Worm (Caenorhabditis elegans) whole organism, young adult: ENCODE data around the gene nhr-246.

Source experiments
- B0336.3 ChIP-seq: fragments of 200-800 bp; sonication (Bioruptor generic); IDR thresholded peaks from 2 replicates; pipeline ENCODE4 v1.3.6; 2022; ENCODE audit warnings: missing genetic modification characterization, missing compliant biosample characterization
- F23B12.7 ChIP-seq: sonication (generic microtip); optimal IDR thresholded peaks from 2 replicates; lab custom pipeline; 2017; ENCODE audit warnings: missing genetic modification characterization, mild to moderate bottlenecking, missing compliant biosample characterization, antibody characterized with exemption, moderate library complexity; ENCODE audit not compliant: insufficient read depth
- K11D2.4 ChIP-seq: fragments of 200-800 bp; sonication (Bioruptor generic); IDR thresholded peaks from 2 replicates; pipeline ENCODE4 v1.3.6; 2022; ENCODE audit warnings: missing genetic modification reagents, missing genetic modification characterization, missing compliant biosample characterization
- T07F8.4 ChIP-seq: sonication (generic microtip); optimal IDR thresholded peaks from 2 replicates; lab custom pipeline; 2016; ENCODE audit warnings: mild to moderate bottlenecking, missing genetic modification characterization, moderate library complexity, missing compliant biosample characterization
- T26A5.8 ChIP-seq: sonication (generic microtip); optimal IDR thresholded peaks from 2 replicates; lab custom pipeline; 2016; ENCODE audit warnings: missing genetic modification characterization, missing compliant biosample characterization
- Y67H2A.10 ChIP-seq: fragments of 200-800 bp; sonication (Bioruptor generic); conservative IDR thresholded peaks from 2 replicates; pipeline ENCODE4 v1.3.6; 2022; ENCODE audit warnings: missing genetic modification reagents, missing genetic modification characterization, missing compliant biosample characterization
- Y95B8A.8 ChIP-seq: fragments of 200-800 bp; sonication (Bioruptor generic); IDR thresholded peaks from 2 replicates; pipeline ENCODE4 v1.3.6; 2022; ENCODE audit warnings: missing genetic modification reagents, missing genetic modification characterization, missing compliant biosample characterization
- atf-7 ChIP-seq: sonication (generic microtip); optimal IDR thresholded peaks from 2 replicates; lab custom pipeline; 2017; ENCODE audit warnings: mild to moderate bottlenecking, missing genetic modification characterization, missing compliant biosample characterization
- athp-1 ChIP-seq: sonication (generic microtip); optimal IDR thresholded peaks from 2 replicates; lab custom pipeline; 2017; ENCODE audit warnings: mild to moderate bottlenecking, missing genetic modification characterization, missing compliant biosample characterization
- attf-6 ChIP-seq: fragments of 200-800 bp; sonication (Bioruptor generic); IDR thresholded peaks from 2 replicates; pipeline ENCODE4 v1.3.6; 2022; ENCODE audit warnings: missing genetic modification reagents, missing genetic modification characterization, missing compliant biosample characterization
- bed-2 ChIP-seq: fragments of 200-800 bp; sonication (Bioruptor generic); IDR thresholded peaks from 2 replicates; pipeline ENCODE4 v1.3.6; 2022; ENCODE audit warnings: missing genetic modification reagents, missing genetic modification characterization, missing compliant biosample characterization
- ccch-3 ChIP-seq: fragments of 200-800 bp; sonication (Bioruptor generic); optimal IDR thresholded peaks from 2 replicates; lab custom pipeline; 2018; ENCODE audit warnings: mild to moderate bottlenecking, missing genetic modification characterization, missing compliant biosample characterization
- cebp-2 ChIP-seq: fragments of 200-800 bp; sonication (Bioruptor generic); IDR thresholded peaks from 2 replicates; pipeline ENCODE4 v1.3.6; 2022; ENCODE audit warnings: missing genetic modification characterization, missing compliant biosample characterization
- ceh-100 ChIP-seq: fragments of 200-800 bp; sonication (Bioruptor generic); IDR thresholded peaks from 2 replicates; pipeline ENCODE4 v1.3.6; 2022; ENCODE audit warnings: missing genetic modification reagents, missing genetic modification characterization, missing compliant biosample characterization
- dox-1 ChIP-seq: fragments of 200-800 bp; sonication (Bioruptor generic); IDR thresholded peaks from 2 replicates; pipeline ENCODE4 v1.3.6; 2022; ENCODE audit warnings: missing genetic modification reagents, missing genetic modification characterization, missing compliant biosample characterization
- dpff-1 ChIP-seq: sonication (generic microtip); optimal IDR thresholded peaks from 2 replicates; lab custom pipeline; 2017; ENCODE audit warnings: mild to moderate bottlenecking, missing genetic modification characterization, missing compliant biosample characterization
- hlh-12 ChIP-seq: sonication (generic microtip); optimal IDR thresholded peaks from 2 replicates; lab custom pipeline; 2016; ENCODE audit warnings: missing genetic modification characterization, missing compliant biosample characterization
- hmg-20 ChIP-seq: fragments of 200-800 bp; sonication (Bioruptor generic); IDR thresholded peaks from 2 replicates; pipeline ENCODE4 v1.3.6; 2022; ENCODE audit warnings: missing genetic modification reagents, missing genetic modification characterization, missing compliant biosample characterization
- let-607 ChIP-seq, 2 experiments: fragments of 200-800 bp in 1 of 2; sonication (Bioruptor generic) in 1 of 2; sonication (generic microtip) in 1 of 2; optimal IDR thresholded peaks; 2 replicates each; lab custom pipeline; 2016 to 2018; ENCODE audit warnings: mild to moderate bottlenecking in 2 of 2, missing compliant biosample characterization in 2 of 2, missing genetic modification characterization in 2 of 2, moderate library complexity in 2 of 2, missing genotype in 1 of 2
- lin-26 ChIP-seq: fragments of 200-800 bp; sonication (Bioruptor generic); IDR thresholded peaks from 2 replicates; pipeline ENCODE4 v1.3.6; 2022; ENCODE audit warnings: missing genetic modification reagents, missing genetic modification characterization, missing compliant biosample characterization
- lin-35 ChIP-seq, 3 experiments: fragments of 150-350 bp in 2 of 3; sonication (generic microtip) in 1 of 3; optimal IDR thresholded peaks; 2 replicates each; lab custom pipeline; 2014 to 2018; ENCODE audit warnings: missing biosample characterization in 3 of 3, missing genetic modification characterization in 3 of 3, missing genetic modification reagents in 3 of 3
- lsl-1 ChIP-seq: fragments of 200-800 bp; sonication (Bioruptor generic); optimal IDR thresholded peaks from 2 replicates; lab custom pipeline; 2018; ENCODE audit warnings: mild to moderate bottlenecking, missing genetic modification characterization, moderate library complexity, missing compliant biosample characterization
- madf-10 ChIP-seq: sonication (generic microtip); optimal IDR thresholded peaks from 2 replicates; lab custom pipeline; 2016; ENCODE audit warnings: mild to moderate bottlenecking, missing genetic modification characterization, missing compliant biosample characterization
- pbrm-1 ChIP-seq: fragments of 200-800 bp; sonication (Bioruptor generic); IDR thresholded peaks from 2 replicates; pipeline ENCODE4 v1.3.6; 2022; ENCODE audit warnings: missing genetic modification reagents, missing genetic modification characterization, missing compliant biosample characterization
- pha-4 ChIP-seq: fragments of 150-350 bp; sonication (generic microtip); optimal IDR thresholded peaks from 2 replicates; lab custom pipeline; 2014; ENCODE audit warnings: missing biosample characterization, missing genetic modification reagents, missing genetic modification characterization
- rec-8 ChIP-seq, 2 experiments: sonication (generic microtip); optimal IDR thresholded peaks; 2 replicates each; lab custom pipeline; 2016; ENCODE audit warnings: mild to moderate bottlenecking in 2 of 2, missing genetic modification characterization in 2 of 2, missing genetic modification reagents in 2 of 2, missing genotype in 2 of 2, missing biosample characterization in 1 of 2, missing compliant biosample characterization in 1 of 2, moderate library complexity in 1 of 2
- repo-1 ChIP-seq: sonication (generic microtip); optimal IDR thresholded peaks from 2 replicates; lab custom pipeline; 2017; ENCODE audit warnings: mild to moderate bottlenecking, missing genetic modification characterization, missing compliant biosample characterization
- sea-2 ChIP-seq: fragments of 200-800 bp; sonication (Bioruptor generic); IDR thresholded peaks from 2 replicates; pipeline ENCODE4 v1.3.6; 2022; ENCODE audit warnings: missing genetic modification characterization, missing compliant biosample characterization
- snpc-1.3 ChIP-seq: sonication (generic microtip); optimal IDR thresholded peaks from 2 replicates; lab custom pipeline; 2017; ENCODE audit warnings: missing genetic modification characterization, mild to moderate bottlenecking, missing compliant biosample characterization, antibody characterized with exemption, moderate library complexity, missing genotype, missing genetic modification reagents; ENCODE audit not compliant: insufficient read depth
- somi-1 ChIP-seq: fragments of 200-800 bp; sonication (Bioruptor generic); optimal IDR thresholded peaks from 2 replicates; lab custom pipeline; 2018; ENCODE audit warnings: mild to moderate bottlenecking, missing genetic modification characterization, missing compliant biosample characterization
- sptf-2 ChIP-seq: fragments of 200-800 bp; sonication (Bioruptor generic); optimal IDR thresholded peaks from 2 replicates; lab custom pipeline; 2018; ENCODE audit warnings: mild to moderate bottlenecking, missing genetic modification characterization, missing compliant biosample characterization
- unc-130 ChIP-seq: sonication (generic microtip); optimal IDR thresholded peaks from 2 replicates; lab custom pipeline; 2016; ENCODE audit warnings: missing genetic modification reagents, missing genetic modification characterization, missing compliant biosample characterization
- zfh-2 ChIP-seq: fragments of 200-800 bp; sonication (Bioruptor generic); conservative IDR thresholded peaks from 2 replicates; pipeline ENCODE4 v1.3.6; 2022; ENCODE audit warnings: missing genetic modification reagents, missing genetic modification characterization, missing compliant biosample characterization
- ztf-22 ChIP-seq: fragments of 200-800 bp; sonication (Bioruptor generic); optimal IDR thresholded peaks from 2 replicates; lab custom pipeline; 2018; ENCODE audit warnings: mild to moderate bottlenecking, missing genetic modification characterization, moderate library complexity, missing compliant biosample characterization
- ztf-25 ChIP-seq: fragments of 200-800 bp; sonication (Bioruptor generic); IDR thresholded peaks from 2 replicates; pipeline ENCODE4 v1.3.6; 2022; ENCODE audit warnings: missing genetic modification reagents, missing genetic modification characterization, missing compliant biosample characterization

nhr-246 gene

ce11 chrV:15330314-15330713 is 14.0 kb downstream of the nhr-246 start, which contains the start of gene srh-295:
Gene srh-295, plus strand, starts transcription at chrV:15330614.
- no peak for TF ChIP-seq F23B12.7 (tag; lab: Kevin White, UChicago)
- no peak for TF ChIP-seq Y67H2A.10 (GFP tag; lab: Robert Waterston, UW)
- TF ChIP-seq cebp-2 (GFP tag; lab: Robert Waterston, UW): no peak
- no peak for TF ChIP-seq attf-6 (GFP tag; lab: Robert Waterston, UW)
- no peak for TF ChIP-seq atf-7 (tag; lab: Kevin White, UChicago)
- TF ChIP-seq snpc-1.3 (tag; lab: Kevin White, UChicago): no peak
- no peak for TF ChIP-seq somi-1 (GFP tag; lab: Kevin White, UChicago)

- no peak for TF ChIP-seq dpff-1
Observed at ce11 chrV:15332851-15333250, 16.6 kb downstream of the nhr-246 start, which contains the start of gene srw-113. Gene srw-113, plus strand, starts transcription at chrV:15333151.

- TF ChIP-seq unc-130 (GFP tag; lab: Kevin White, UChicago) (no peak), pha-4 (no peak), ztf-22 (GFP tag; lab: Kevin White, UChicago) (no peak), repo-1 (tag; lab: Kevin White, UChicago) (no peak), atf-7 (tag; lab: Kevin White, UChicago) (no peak), pbrm-1 (GFP tag; lab: Robert Waterston, UW) (no peak), Y67H2A.10 (GFP tag; lab: Robert Waterston, UW) (no peak), zfh-2 (GFP tag; lab: Robert Waterston, UW) (no peak), ccch-3 (GFP tag; lab: Kevin White, UChicago) (no peak), K11D2.4 (GFP tag; lab: Robert Waterston, UW) (no peak), sea-2 (GFP tag; lab: Robert Waterston, UW) (no peak), lsl-1 (GFP tag; lab: Kevin White, UChicago) (no peak), athp-1 (tag; lab: Kevin White, UChicago) (no peak)
Observed at ce11 chrV:15337405-15337804, 21.1 kb downstream of the nhr-246 start, which contains the start of gene wrt-7. Gene wrt-7, minus strand, starts transcription at chrV:15337505.

- no peak for TF ChIP-seq lin-35 (GFP tag; optimal IDR thresholded peaks at IDR 0.05; lab: Kevin White, UChicago)
- TF ChIP-seq hmg-20 (GFP tag; lab: Robert Waterston, UW): no peak
- TF ChIP-seq rec-8 (tag; optimal IDR thresholded peaks at IDR 0.05; lab: Kevin White, UChicago): no peak
- no peak for TF ChIP-seq ceh-100 (GFP tag; lab: Robert Waterston, UW)
- no peak for TF ChIP-seq K11D2.4 (GFP tag; lab: Robert Waterston, UW)
- no peak for TF ChIP-seq madf-10 (tag; lab: Kevin White, UChicago)
- no peak for TF ChIP-seq T26A5.8
- TF ChIP-seq let-607 (tag; optimal IDR thresholded peaks at IDR 0.05; lab: Kevin White, UChicago): no peak
- no peak for TF ChIP-seq ztf-25
- TF ChIP-seq B0336.3 (GFP tag; lab: Robert Waterston, UW): no peak
- no peak for TF ChIP-seq hlh-12 (tag; lab: Kevin White, UChicago)
- TF ChIP-seq Y95B8A.8 (GFP tag; lab: Robert Waterston, UW): no peak
- TF ChIP-seq bed-2 (GFP tag; lab: Robert Waterston, UW): no peak
- TF ChIP-seq T07F8.4 (tag; lab: Kevin White, UChicago): no peak
- no peak for TF ChIP-seq lin-26 (GFP tag; lab: Robert Waterston, UW)
- TF ChIP-seq sptf-2 (GFP tag; lab: Kevin White, UChicago): no peak
- TF ChIP-seq dox-1: no peak
Observed at ce11 chrV:15339363-15339762, 23.1 kb downstream of the nhr-246 start, which contains the start of gene clec-228. Gene clec-228, minus strand, starts transcription at chrV:15339463.
